Fruit fly (Drosophila melanogaster) Kc167 (cell line): ENCODE measurements around the gene Ekar.

Experiments
- Myc ChIP-seq: fragments of >200 bp; optimal IDR thresholded peaks from 2 replicates; lab custom pipeline; 2017; ENCODE audit warnings: missing external identifiers
- Sin3A ChIP-seq: fragments of >200 bp; optimal IDR thresholded peaks from 2 replicates; lab custom pipeline; 2018; ENCODE audit warnings: missing external identifiers
- h ChIP-seq: fragments of >200 bp; optimal IDR thresholded peaks from 3 replicates; lab custom pipeline; 2018; ENCODE audit warnings: missing external identifiers
- insv ChIP-seq: fragments of >200 bp; optimal IDR thresholded peaks from 3 replicates; lab custom pipeline; 2018; ENCODE audit warnings: missing external identifiers
- psq ChIP-seq: fragments of >200 bp; optimal IDR thresholded peaks from 2 replicates; lab custom pipeline; 2017; ENCODE audit warnings: missing external identifiers
- ttk ChIP-seq: sonication (Bioruptor generic); optimal IDR thresholded peaks from 2 replicates; lab custom pipeline; 2017; ENCODE audit warnings: missing external identifiers

DNA sequence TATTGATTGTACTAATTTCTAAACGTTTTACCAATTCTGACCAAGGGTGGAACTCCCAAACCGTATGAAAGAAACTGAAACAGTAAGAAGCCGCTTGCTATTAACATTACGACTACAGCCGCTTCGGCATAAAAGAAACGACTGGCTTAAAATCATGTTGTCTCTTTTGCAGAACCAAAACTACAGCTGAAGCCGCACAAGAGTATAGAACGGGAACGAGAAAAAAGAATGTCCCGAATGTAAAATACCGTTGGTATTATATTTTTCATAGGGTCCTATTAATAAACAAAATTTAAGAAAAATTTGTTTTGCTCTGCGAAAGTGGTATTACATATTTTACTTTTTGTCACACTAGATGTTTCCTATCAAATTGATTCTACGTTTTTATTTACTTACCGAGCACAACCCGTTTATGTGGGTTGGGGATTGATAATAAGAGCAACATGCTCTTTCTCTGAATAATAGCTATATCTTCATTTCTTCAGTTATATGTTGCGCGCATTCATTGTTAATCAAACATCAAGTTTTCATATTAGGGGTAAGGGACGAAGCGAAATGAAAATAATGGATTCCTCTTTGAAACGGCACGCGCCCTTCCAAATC lies at the start of gene Ekar:
- TF ChIP-seq ttk (no peak), h (lab: Kevin White, UChicago) (no peak), psq (lab: Kevin White, UChicago) (no peak), Myc (no peak), Sin3A (lab: Kevin White, UChicago) (no peak), insv (lab: Kevin White, UChicago) (no peak)
